Fruit fly (Drosophila melanogaster): ENCODE measurements around the gene msl-1.
A peak's percentile ranks its signal among the peaks of the same experiment; 100 is the strongest.

- TF ChIP-seq Hr78 (GFP tag; optimal IDR thresholded peaks at IDR 0.05) (no peak), CG4424 (GFP tag; optimal IDR thresholded peaks at IDR 0.05) (peak; percentile 86)
Measured at dm6 chr2L:18702721-18703488, 14.3 kb upstream of the msl-1 start, which contains the start of the genes CG10376 and CG10343.
